Fruit fly (Drosophila melanogaster) whole organism, embryonic: ENCODE measurements around the gene heix.

Experiments used
- Adf1 ChIP-seq: fragments of 200-800 bp; sonication (Bioruptor generic); IDR thresholded peaks from 2 replicates; pipeline ENCODE4 v1.3.6; 2022; ENCODE audit warnings: missing biosample characterization, missing genetic modification characterization
- Aef1 ChIP-seq: fragments of 200-800 bp; sonication (Bioruptor generic); IDR thresholded peaks from 3 replicates; pipeline ENCODE4 v1.3.6; 2022; ENCODE audit warnings: missing biosample characterization, missing genetic modification characterization
- Blimp-1 ChIP-seq: fragments of 200-800 bp; sonication (Bioruptor generic); optimal IDR thresholded peaks from 3 replicates; lab custom pipeline; 2018; ENCODE audit warnings: missing biosample characterization, missing genetic modification characterization, mild to moderate bottlenecking, moderate library complexity, missing genetic modification reagents
- BtbVII ChIP-seq: fragments of 200-800 bp; sonication (Bioruptor generic); optimal IDR thresholded peaks from 3 replicates; lab custom pipeline; 2017; ENCODE audit warnings: missing biosample characterization, mild to moderate bottlenecking, missing genetic modification characterization
- CG10147 ChIP-seq: fragments of 200-800 bp; sonication (Bioruptor generic); optimal IDR thresholded peaks from 2 replicates; lab custom pipeline; 2019; ENCODE audit warnings: missing biosample characterization, mild to moderate bottlenecking, missing genetic modification characterization, moderate library complexity
- CG10321 ChIP-seq: fragments of 200-800 bp; sonication (Bioruptor generic); IDR thresholded peaks from 2 replicates; pipeline ENCODE4 v1.3.6; 2022; ENCODE audit warnings: missing biosample characterization, missing genetic modification characterization
- CG11723 ChIP-seq: fragments of 200-800 bp; sonication (Bioruptor generic); optimal IDR thresholded peaks from 2 replicates; lab custom pipeline; 2017; ENCODE audit warnings: missing biosample characterization, mild to moderate bottlenecking, missing genetic modification characterization
- CG13894 ChIP-seq: fragments of 200-800 bp; sonication (Bioruptor generic); optimal IDR thresholded peaks from 3 replicates; lab custom pipeline; 2018; ENCODE audit warnings: missing biosample characterization, mild to moderate bottlenecking, missing genetic modification characterization, moderate library complexity
- CG14014 ChIP-seq: fragments of 200-800 bp; sonication (Bioruptor generic); IDR thresholded peaks from 2 replicates; pipeline ENCODE4 v1.3.6; 2022; ENCODE audit warnings: missing biosample characterization, missing genetic modification characterization
- CG14860 ChIP-seq: fragments of 200-800 bp; sonication (Bioruptor generic); IDR thresholded peaks from 3 replicates; pipeline ENCODE4 v1.3.6; 2022; ENCODE audit warnings: missing biosample characterization, missing genetic modification characterization; ENCODE audit not compliant: partially characterized antibody
- CG14965 ChIP-seq: fragments of 200-800 bp; sonication (Bioruptor generic); optimal IDR thresholded peaks from 2 replicates; lab custom pipeline; 2016; ENCODE audit warnings: missing biosample characterization, missing genetic modification characterization, borderline replicate concordance
- CG16779 ChIP-seq: fragments of 200-800 bp; sonication (Bioruptor generic); IDR thresholded peaks from 2 replicates; pipeline ENCODE4 v1.3.6; 2022; ENCODE audit warnings: missing biosample characterization, missing genetic modification characterization
- CG16815 ChIP-seq: fragments of 200-800 bp; sonication (Bioruptor generic); optimal IDR thresholded peaks from 3 replicates; lab custom pipeline; 2017; ENCODE audit warnings: missing biosample characterization, mild to moderate bottlenecking, missing genetic modification characterization
- CG17612 ChIP-seq: fragments of 200-800 bp; sonication (Bioruptor generic); IDR thresholded peaks from 2 replicates; pipeline ENCODE4 v1.3.6; 2022; ENCODE audit warnings: missing biosample characterization, missing genetic modification characterization
- CG18619 ChIP-seq: fragments of 200-800 bp; sonication (Bioruptor generic); optimal IDR thresholded peaks from 3 replicates; lab custom pipeline; 2017; ENCODE audit warnings: missing biosample characterization, mild to moderate bottlenecking, missing genetic modification characterization
- CG2129 ChIP-seq: fragments of 200-800 bp; sonication (Bioruptor generic); IDR thresholded peaks from 2 replicates; pipeline ENCODE4 v1.3.6; 2022; ENCODE audit warnings: missing biosample characterization, missing genetic modification characterization; ENCODE audit not compliant: partially characterized antibody
- CG2199 ChIP-seq: fragments of 200-800 bp; sonication (Bioruptor generic); IDR thresholded peaks from 3 replicates; pipeline ENCODE4 v1.3.6; 2022; ENCODE audit warnings: missing biosample characterization, missing genetic modification characterization
- CG4328 ChIP-seq: fragments of 200-800 bp; sonication (Bioruptor generic); optimal IDR thresholded peaks from 3 replicates; lab custom pipeline; 2017; ENCODE audit warnings: missing biosample characterization, missing genetic modification reagents, missing genetic modification characterization
- CG4730 ChIP-seq: fragments of 200-800 bp; sonication (Bioruptor generic); IDR thresholded peaks from 2 replicates; pipeline ENCODE4 v1.3.6; 2022; ENCODE audit warnings: missing biosample characterization, missing genetic modification characterization
- CG5245 ChIP-seq: fragments of 200-800 bp; sonication (Bioruptor generic); optimal IDR thresholded peaks from 3 replicates; lab custom pipeline; 2016; ENCODE audit warnings: missing biosample characterization, missing genetic modification characterization
- CG6654 ChIP-seq: fragments of 200-800 bp; sonication (Bioruptor generic); optimal IDR thresholded peaks from 2 replicates; lab custom pipeline; 2017; ENCODE audit warnings: missing biosample characterization, mild to moderate bottlenecking, missing genetic modification characterization
- CG8388 ChIP-seq: fragments of 200-800 bp; sonication (Bioruptor generic); optimal IDR thresholded peaks from 2 replicates; lab custom pipeline; 2019; ENCODE audit warnings: missing biosample characterization, mild to moderate bottlenecking, missing genetic modification characterization, moderate library complexity
- CG8478 ChIP-seq: fragments of >200 bp; optimal IDR thresholded peaks from 2 replicates; lab custom pipeline; 2018
- CG9215 ChIP-seq: fragments of 200-800 bp; sonication (Bioruptor generic); IDR thresholded peaks from 2 replicates; pipeline ENCODE4 v1.3.6; 2022; ENCODE audit warnings: missing biosample characterization, missing genetic modification characterization
- Dip2 ChIP-seq: fragments of 200-800 bp; sonication (Bioruptor generic); IDR thresholded peaks from 2 replicates; pipeline ENCODE4 v1.3.6; 2022; ENCODE audit warnings: missing biosample characterization, missing genetic modification characterization
- E2f2 ChIP-seq: fragments of 200-800 bp; sonication (Bioruptor generic); IDR thresholded peaks from 2 replicates; pipeline ENCODE4 v1.3.6; 2022; ENCODE audit warnings: missing biosample characterization, missing genetic modification characterization
- Ets97D ChIP-seq: fragments of 200-800 bp; sonication (Bioruptor generic); optimal IDR thresholded peaks from 3 replicates; lab custom pipeline; 2016; ENCODE audit warnings: missing biosample characterization, missing genetic modification characterization
- Hmx ChIP-seq: fragments of 200-800 bp; sonication (Bioruptor generic); optimal IDR thresholded peaks from 2 replicates; lab custom pipeline; 2016; ENCODE audit warnings: missing biosample characterization, missing genetic modification characterization
- MESR4 ChIP-seq: fragments of 200-800 bp; sonication (Bioruptor generic); optimal IDR thresholded peaks from 2 replicates; lab custom pipeline; 2018; ENCODE audit warnings: missing biosample characterization, mild to moderate bottlenecking, missing genetic modification characterization, moderate library complexity
- Med ChIP-seq: fragments of 200-800 bp; sonication (Bioruptor generic); peaks from one replicate; lab custom pipeline; 2016; ENCODE audit warnings: missing biosample characterization, missing genetic modification characterization, mild to moderate bottlenecking, inconsistent platforms, moderate library complexity
- Pdp1 ChIP-seq, 2 experiments: fragments of 200-800 bp; sonication (Bioruptor generic); optimal IDR thresholded peaks; 3 replicates each; lab custom pipeline; 2016; ENCODE audit warnings: missing biosample characterization in 2 of 2, missing genetic modification characterization in 2 of 2, mild to moderate bottlenecking in 1 of 2, moderate library complexity in 1 of 2
- Sox102F ChIP-seq: fragments of 200-800 bp; sonication (Bioruptor generic); optimal IDR thresholded peaks from 2 replicates; lab custom pipeline; 2018; ENCODE audit warnings: missing biosample characterization, mild to moderate bottlenecking, missing genetic modification characterization, moderate library complexity
- ac ChIP-seq: fragments of 200-800 bp; sonication (Bioruptor generic); optimal IDR thresholded peaks from 3 replicates; lab custom pipeline; 2017; ENCODE audit warnings: missing biosample characterization, mild to moderate bottlenecking, missing genetic modification characterization
- al ChIP-seq: fragments of 200-800 bp; sonication (Bioruptor generic); IDR thresholded peaks from 2 replicates; pipeline ENCODE4 v1.3.6; 2022; ENCODE audit warnings: missing biosample characterization, missing genetic modification characterization
- ato ChIP-seq: fragments of 200-800 bp; sonication (Bioruptor generic); IDR thresholded peaks from 2 replicates; pipeline ENCODE4 v1.3.6; 2022; ENCODE audit warnings: missing biosample characterization, missing genetic modification characterization; ENCODE audit not compliant: partially characterized antibody
- br ChIP-seq: fragments of >200 bp; optimal IDR thresholded peaks from 2 replicates; lab custom pipeline; 2017
- chif ChIP-seq, 2 experiments: fragments of 200-800 bp; sonication (Bioruptor generic); optimal IDR thresholded peaks; 3 replicates each; lab custom pipeline; 2016; ENCODE audit warnings: missing biosample characterization in 2 of 2, missing genetic modification characterization in 2 of 2
- crp ChIP-seq, 2 experiments: fragments of 200-800 bp; sonication (Bioruptor generic); optimal IDR thresholded peaks; 2 replicates in 1 of 2; 3 replicates in 1 of 2; lab custom pipeline; 2017; ENCODE audit warnings: missing biosample characterization in 2 of 2, missing genetic modification characterization in 2 of 2, mild to moderate bottlenecking in 1 of 2, moderate library complexity in 1 of 2
- da ChIP-seq: fragments of 200-800 bp; sonication (Bioruptor generic); optimal IDR thresholded peaks from 2 replicates; lab custom pipeline; 2016; ENCODE audit warnings: missing biosample characterization, missing genetic modification characterization
- eve ChIP-seq, 2 experiments: fragments of >200 bp; optimal IDR thresholded peaks; 2 replicates each; lab custom pipeline; 2017; ENCODE audit warnings: missing biosample characterization in 2 of 2, missing genetic modification characterization in 2 of 2
- gcm ChIP-seq: fragments of 200-800 bp; sonication (Bioruptor generic); optimal IDR thresholded peaks from 2 replicates; lab custom pipeline; 2019; ENCODE audit warnings: missing biosample characterization, mild to moderate bottlenecking, missing genetic modification characterization, moderate library complexity
- gem ChIP-seq: fragments of 200-800 bp; sonication (Bioruptor generic); optimal IDR thresholded peaks from 2 replicates; lab custom pipeline; 2019; ENCODE audit warnings: missing biosample characterization, mild to moderate bottlenecking, missing genetic modification characterization, moderate library complexity
- org-1 ChIP-seq: fragments of 200-800 bp; sonication (Bioruptor generic); optimal IDR thresholded peaks from 2 replicates; lab custom pipeline; 2017; ENCODE audit warnings: missing biosample characterization, missing genetic modification characterization
- peb ChIP-seq: fragments of 200-800 bp; sonication (Bioruptor generic); IDR thresholded peaks from 2 replicates; pipeline ENCODE4 v1.3.6; 2022; ENCODE audit warnings: missing biosample characterization, missing genetic modification characterization
- psq ChIP-seq: fragments of 200-800 bp; sonication (Bioruptor generic); optimal IDR thresholded peaks from 2 replicates; lab custom pipeline; 2017; ENCODE audit warnings: missing biosample characterization, missing genetic modification characterization
- pum ChIP-seq: fragments of 200-800 bp; sonication (Bioruptor generic); optimal IDR thresholded peaks from 2 replicates; lab custom pipeline; 2016; ENCODE audit warnings: missing biosample characterization, missing genetic modification characterization
- sob ChIP-seq: fragments of 200-800 bp; sonication (Bioruptor generic); IDR thresholded peaks from 2 replicates; pipeline ENCODE4 v1.3.6; 2022; ENCODE audit warnings: missing biosample characterization, missing genetic modification characterization
- tll ChIP-seq, 2 experiments: fragments of 200-800 bp in 1 of 2; fragments of >200 bp in 1 of 2; sonication (Bioruptor generic) in 1 of 2; optimal IDR thresholded peaks; 2 replicates each; lab custom pipeline; 2017 to 2019; ENCODE audit warnings: missing biosample characterization in 2 of 2, missing genetic modification characterization in 2 of 2, mild to moderate bottlenecking in 1 of 2, moderate library complexity in 1 of 2
- vnd ChIP-seq: fragments of 200-800 bp; sonication (Bioruptor generic); IDR thresholded peaks from 3 replicates; pipeline ENCODE4 v1.3.6; 2022; ENCODE audit warnings: missing biosample characterization, missing genetic modification characterization; ENCODE audit not compliant: partially characterized antibody
- z ChIP-seq: fragments of 200-800 bp; sonication (Bioruptor generic); IDR thresholded peaks from 3 replicates; pipeline ENCODE4 v1.3.6; 2022; ENCODE audit warnings: missing biosample characterization, missing genetic modification characterization

Gene heix

dm6 chr2L:16279774-16280252 is 19.8 kb downstream of the heix start (continued):
- TF ChIP-seq CG14014 (GFP tag; lab: Robert Waterston, UW) (no peak), eve (GFP tag; optimal IDR thresholded peaks at IDR 0.05; lab: Kevin White, UChicago) (peak in 1 of 2 experiments; percentile 97), CG8478 (lab: Kevin White, UChicago) (no peak), CG13894 (no peak), peb (GFP tag; lab: Robert Waterston, UW) (peak; percentile 80), CG9215 (GFP tag; lab: Robert Waterston, UW) (peak; percentile 39; the same call in 1 of the 2 replicates), CG11723 (GFP tag; lab: Kevin White, UChicago) (peak; percentile 90), Dip2 (GFP tag; lab: Robert Waterston, UW) (peak; percentile 27; the same call in 1 of the 2 replicates), Aef1 (GFP tag; lab: Robert Waterston, UW) (peak; percentile 56; the same call in 2 of the 3 replicates), psq (GFP tag; lab: Kevin White, UChicago) (peak; percentile 81), pum (GFP tag; lab: Kevin White, UChicago) (peak; percentile 91), da (GFP tag; lab: Kevin White, UChicago) (peak; percentile 83), E2f2 (GFP tag; lab: Robert Waterston, UW) (peak; percentile 58; the same call in 1 of the 2 replicates), CG4730 (GFP tag; lab: Robert Waterston, UW) (peak; percentile 71), Med (GFP tag; lab: Kevin White, UChicago) (peak; percentile 95), Pdp1 (GFP tag; optimal IDR thresholded peaks at IDR 0.05; lab: Kevin White, UChicago) (peak; percentile 86 to 91), z (GFP tag; lab: Robert Waterston, UW) (no peak), ato (no peak), gcm (peak; percentile 95), CG17612 (no peak), br (lab: Kevin White, UChicago) (no peak), chif (GFP tag; optimal IDR thresholded peaks at IDR 0.05; lab: Kevin White, UChicago) (peak; percentile 86 to 94), Ets97D (peak; percentile 68), ac (peak; percentile 83), org-1 (peak; percentile 95), CG14965 (GFP tag; lab: Kevin White, UChicago) (peak; percentile 37), CG10321 (GFP tag; lab: Robert Waterston, UW) (peak; percentile 65), Sox102F (GFP tag; lab: Kevin White, UChicago) (peak; percentile 97), CG10147 (GFP tag; lab: Kevin White, UChicago) (peak; percentile 86), Blimp-1 (GFP tag; lab: Kevin White, UChicago) (peak; percentile 91), CG8388 (GFP tag; lab: Kevin White, UChicago) (peak; percentile 94), al (no peak), CG6654 (peak; percentile 77), MESR4 (GFP tag; lab: Kevin White, UChicago) (peak; percentile 24), gem (peak; percentile 97), CG4328 (GFP tag; lab: Kevin White, UChicago) (peak; percentile 77), tll (GFP tag; optimal IDR thresholded peaks at IDR 0.05; lab: Kevin White, UChicago) (peak in 1 of 2 experiments; percentile 41), CG18619 (GFP tag; lab: Kevin White, UChicago) (peak; percentile 90), CG2199 (peak; percentile 90), Adf1 (GFP tag; lab: Robert Waterston, UW) (no peak), BtbVII (GFP tag; lab: Kevin White, UChicago) (peak; percentile 84), sob (GFP tag; lab: Robert Waterston, UW) (peak; percentile 55; the same call in 1 of the 2 replicates), crp (GFP tag; optimal IDR thresholded peaks at IDR 0.05; lab: Kevin White, UChicago) (peak; percentile 49 to 81), CG16779 (GFP tag; lab: Robert Waterston, UW) (no peak), CG5245 (GFP tag; lab: Kevin White, UChicago) (peak; percentile 76), CG2129 (GFP tag; lab: Robert Waterston, UW) (no peak), Hmx (GFP tag; lab: Kevin White, UChicago) (peak; percentile 74), vnd (no peak), CG16815 (GFP tag; lab: Kevin White, UChicago) (peak; percentile 77), CG14860 (no peak)
